Worm (Caenorhabditis elegans) whole organism, L4/young adult: ENCODE measurements around the gene D1086.19.

ENCODE experiments used
- W03F9.2 ChIP-seq: fragments of 150-350 bp; optimal IDR thresholded peaks from 2 replicates; lab custom pipeline; 2014; ENCODE audit warnings: missing biosample characterization, missing genetic modification characterization
- dao-5 ChIP-seq: sonication (generic microtip); optimal IDR thresholded peaks from 2 replicates; lab custom pipeline; 2016; ENCODE audit warnings: missing genotype, missing genetic modification characterization, moderate library complexity, missing compliant biosample characterization
- him-1 ChIP-seq: sonication (generic microtip); optimal IDR thresholded peaks from 2 replicates; lab custom pipeline; 2016; ENCODE audit warnings: missing genotype, missing genetic modification reagents, missing genetic modification characterization, missing compliant biosample characterization

- no peak for TF ChIP-seq dao-5 (tag; lab: Kevin White, UChicago)
- no peak for TF ChIP-seq him-1 (tag; lab: Kevin White, UChicago)
- TF ChIP-seq W03F9.2 (tag; lab: Kevin White, UChicago): no peak
These were observed 2.3 kb downstream of the D1086.19 start, which contains the start of the genes D1086.5 and him-5 for ce11 chrV:14090309-14090967.
